Worm (Caenorhabditis elegans): ENCODE measurements around the gene F46B3.15.

Gene F46B3.15

ce11 chrV:20670625-20671024 lies 37.1 kb upstream of the F46B3.15 start:
- no peak for TF ChIP-seq ama-1 (optimal IDR thresholded peaks at IDR 0.05)

DNA sequence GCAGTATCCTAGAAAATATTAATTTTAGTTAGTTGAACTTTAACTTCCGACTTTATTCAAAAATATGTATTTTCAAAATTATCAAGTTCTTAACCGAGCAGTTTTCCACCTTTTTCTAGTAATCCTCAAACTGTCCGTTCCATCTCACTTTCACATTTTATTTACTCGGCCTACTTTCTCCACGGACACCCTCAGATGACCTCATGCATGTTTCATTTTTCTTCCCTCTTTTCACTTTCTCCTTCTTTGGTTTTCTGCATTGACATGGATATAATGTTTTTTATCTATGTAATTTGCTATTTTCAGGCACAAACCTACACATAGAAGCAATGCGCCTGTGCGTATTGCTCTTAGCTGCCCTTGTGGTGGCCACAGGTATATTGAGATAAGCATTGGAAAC lies 33.4 kb upstream of the F46B3.15 start, which contains the start of gene mlt-11:
Gene mlt-11 (plus strand): TSS at position 301 of the 400 bp plus-strand sequence.
- TF ChIP-seq fkh-10 (GFP tag; optimal IDR thresholded peaks at IDR 0.05) (no peak), fos-1 (tag; optimal IDR thresholded peaks at IDR 0.05) (no peak), eor-1 (tag; optimal IDR thresholded peaks at IDR 0.05) (no peak), nhr-23 (tag; optimal IDR thresholded peaks at IDR 0.05) (no peak), ceh-28 (tag; optimal IDR thresholded peaks at IDR 0.05) (no peak), lin-39 (tag; optimal IDR thresholded peaks at IDR 0.05) (no peak), nhr-67 (tag; optimal IDR thresholded peaks at IDR 0.05) (no peak), nhr-12 (tag; optimal IDR thresholded peaks at IDR 0.05) (no peak), lin-15B (tag; optimal IDR thresholded peaks at IDR 0.05) (no peak), nhr-77 (tag; optimal IDR thresholded peaks at IDR 0.05) (no peak), ztf-11 (tag; optimal IDR thresholded peaks at IDR 0.05) (no peak), tbx-2 (tag; optimal IDR thresholded peaks at IDR 0.05) (no peak)

DNA sequence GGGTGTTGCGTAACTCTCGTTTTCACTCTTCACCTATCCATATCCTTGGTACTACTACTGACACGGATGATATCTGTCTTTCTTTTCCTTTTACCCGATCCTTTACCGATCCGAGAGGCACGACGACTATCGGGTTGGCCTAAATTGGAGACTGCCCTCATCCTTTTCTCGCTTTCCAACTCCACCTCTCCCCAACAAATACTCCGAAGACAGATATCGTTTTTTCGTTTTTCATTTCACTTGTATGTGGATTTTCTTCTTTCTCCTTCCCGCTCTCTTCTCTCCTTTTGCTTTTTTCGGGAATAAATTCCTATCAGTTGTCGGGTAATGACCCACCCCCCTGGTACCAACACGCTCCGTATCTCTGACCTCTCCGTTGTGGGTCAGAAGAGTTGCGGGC lies 31.4 kb upstream of the F46B3.15 start:
- TF ChIP-seq nhr-23 (tag; optimal IDR thresholded peaks at IDR 0.05), result peak; percentile 37
- TF ChIP-seq ceh-16 (tag; optimal IDR thresholded peaks at IDR 0.05), result no peak

ce11 chrV:20663736-20664135 lies 30.2 kb upstream of the F46B3.15 start:
- TF ChIP-seq ZK546.5 (tag; optimal IDR thresholded peaks at IDR 0.05) (no peak), aly-2 (tag; optimal IDR thresholded peaks at IDR 0.05) (no peak), ceh-82 (tag; optimal IDR thresholded peaks at IDR 0.05) (no peak), skn-1 (tag; optimal IDR thresholded peaks at IDR 0.05) (no peak), tbx-2 (tag; optimal IDR thresholded peaks at IDR 0.05) (no peak), ztf-11 (tag; optimal IDR thresholded peaks at IDR 0.05) (no peak), nhr-76 (tag; optimal IDR thresholded peaks at IDR 0.05) (no peak), nhr-11 (tag; optimal IDR thresholded peaks at IDR 0.05) (no peak), unc-62 (GFP tag; optimal IDR thresholded peaks at IDR 0.05) (no peak), ceh-16 (tag; optimal IDR thresholded peaks at IDR 0.05) (no peak), nhr-25 (tag; optimal IDR thresholded peaks at IDR 0.05) (no peak), egl-5 (tag; optimal IDR thresholded peaks at IDR 0.05) (no peak), R02D3.7 (tag; optimal IDR thresholded peaks at IDR 0.05) (no peak), nhr-67 (tag; optimal IDR thresholded peaks at IDR 0.05) (no peak)

- TF ChIP-seq nhr-23 (tag; optimal IDR thresholded peaks at IDR 0.05) (peak; percentile 74), hmg-11 (tag; optimal IDR thresholded peaks at IDR 0.05) (no peak)
Measured at ce11 chrV:20662474-20662873, 29.0 kb upstream of the F46B3.15 start.

DNA sequence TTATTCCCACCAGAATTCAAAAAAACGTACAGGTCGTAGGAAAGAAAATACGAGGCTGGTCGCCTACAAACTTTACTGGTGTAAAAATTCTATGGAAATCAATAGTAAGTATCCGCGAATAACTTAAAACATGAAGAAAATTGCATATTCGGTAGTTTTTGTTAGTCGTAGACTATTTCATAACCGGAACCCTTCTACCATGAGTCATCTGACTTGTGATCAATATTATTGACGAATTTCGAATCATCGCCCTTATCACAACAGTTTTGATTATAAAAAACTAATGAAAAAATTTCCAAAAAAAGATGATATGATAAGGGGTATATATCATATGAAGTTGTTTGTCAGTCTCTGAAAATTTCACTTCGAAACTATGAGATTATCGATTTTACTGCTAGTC lies 26.5 kb upstream of the F46B3.15 start, which contains the start of gene W01F3.2:
Gene W01F3.2 (plus strand): TSS at position 301 of the 400 bp plus-strand sequence.
- TF ChIP-seq lin-15B (tag; optimal IDR thresholded peaks at IDR 0.05) (no peak), nhr-23 (tag; optimal IDR thresholded peaks at IDR 0.05) (no peak), pqm-1 (tag; optimal IDR thresholded peaks at IDR 0.05) (no peak), aly-2 (tag; optimal IDR thresholded peaks at IDR 0.05) (no peak), sea-2 (GFP tag; optimal IDR thresholded peaks at IDR 0.05) (no peak), jun-1 (tag; optimal IDR thresholded peaks at IDR 0.05) (no peak), lin-39 (tag; optimal IDR thresholded peaks at IDR 0.05) (no peak), nfya-1 (tag; optimal IDR thresholded peaks at IDR 0.05; ENCODE audit: insufficient read depth) (no peak), nhr-76 (tag; optimal IDR thresholded peaks at IDR 0.05) (no peak), egl-27 (tag; optimal IDR thresholded peaks at IDR 0.05) (no peak)

DNA sequence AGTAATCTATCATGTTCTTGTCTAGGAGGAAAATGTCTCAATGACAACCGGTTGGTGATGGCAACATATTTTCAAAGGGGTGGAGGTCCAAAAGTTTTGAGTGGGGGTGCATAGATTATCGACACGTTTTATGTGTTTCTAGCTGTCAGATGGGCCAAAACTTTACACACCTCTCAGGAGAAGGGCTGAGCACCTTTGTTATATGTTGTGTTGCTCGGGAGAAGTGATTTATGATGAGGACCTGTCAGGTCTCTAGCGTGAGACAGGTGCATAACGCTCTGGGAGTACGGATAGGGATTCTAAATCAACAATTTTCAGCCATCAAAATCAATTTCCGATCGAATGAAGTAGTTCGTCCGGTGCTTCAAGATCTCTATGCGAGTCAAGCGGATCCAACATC lies 23.1 kb upstream of the F46B3.15 start:
- TF ChIP-seq skn-1 (tag; optimal IDR thresholded peaks at IDR 0.05), result no peak
- TF ChIP-seq pha-4 (tag; optimal IDR thresholded peaks at IDR 0.05), result no peak
- no peak for TF ChIP-seq egl-27 (tag; optimal IDR thresholded peaks at IDR 0.05)
